Fruit fly (Drosophila melanogaster): ENCODE measurements around the gene CG42831.

The CG42831 gene

DNA sequence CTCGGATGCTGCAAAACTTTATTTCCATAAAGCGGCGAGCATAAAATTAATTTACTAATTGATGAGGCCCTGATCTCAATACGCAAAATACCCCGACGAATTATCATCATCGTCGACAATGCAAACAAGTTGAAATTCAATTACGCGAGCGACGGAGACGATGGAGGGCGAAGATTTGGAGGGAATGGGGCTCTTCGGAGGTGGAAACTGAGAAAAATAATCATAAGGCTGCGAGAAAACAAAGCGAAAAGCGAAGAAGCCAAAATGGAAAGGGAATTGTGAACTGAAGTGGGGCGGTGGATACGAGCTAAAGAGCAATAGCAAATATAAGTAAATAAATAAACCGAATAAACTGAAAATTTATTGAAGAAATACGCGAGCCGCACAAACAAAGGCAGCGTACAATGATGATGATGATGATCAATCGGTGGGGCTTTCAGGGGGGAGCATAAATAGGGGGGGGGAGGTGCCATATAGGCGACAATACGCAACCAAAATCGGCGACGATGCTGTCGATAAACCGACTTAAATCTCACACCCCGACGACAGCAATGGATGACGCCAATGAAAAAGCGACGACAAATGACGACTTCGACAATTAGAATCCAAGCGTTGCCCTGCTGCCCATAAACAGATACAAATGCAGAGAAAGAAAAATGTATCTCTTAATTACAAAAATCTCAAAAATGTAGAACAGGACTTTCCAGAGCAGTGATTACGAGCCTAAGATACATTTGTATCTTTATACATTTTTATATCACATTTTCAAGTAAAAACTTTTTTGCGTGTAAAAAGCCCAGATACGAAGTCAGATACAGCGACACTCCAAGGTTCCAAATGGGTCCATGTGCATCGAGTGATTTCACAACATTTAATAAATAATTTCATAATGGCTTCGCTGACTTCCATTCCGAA, 23.5 kb downstream of the CG42831 start (continued):
- peak; percentile 68 for TF ChIP-seq CG17359 (tag; optimal IDR thresholded peaks at IDR 0.05)
- peak; percentile 48 for TF ChIP-seq jumu (GFP tag; optimal IDR thresholded peaks at IDR 0.05)
- TF ChIP-seq Fer2 (tag; optimal IDR thresholded peaks at IDR 0.05) = no peak
- no peak for TF ChIP-seq CG4707 (GFP tag; optimal IDR thresholded peaks at IDR 0.05)
- TF ChIP-seq CG32532 (GFP tag; IDR thresholded peaks at IDR 0.05) = peak; percentile 73
- TF ChIP-seq Nf-YA (GFP tag; IDR thresholded peaks at IDR 0.05) = 0 out of 2 replicates have a peak, but pooled peaks have one; percentile 37
- no peak for TF ChIP-seq Nf-YB (GFP tag; optimal IDR thresholded peaks at IDR 0.05)
- no peak for TF ChIP-seq B-H2 (GFP tag; optimal IDR thresholded peaks at IDR 0.05)
- TF ChIP-seq CG33213 (GFP tag; optimal IDR thresholded peaks at IDR 0.05) = peak; percentile 43
- TF ChIP-seq gt (GFP tag; IDR thresholded peaks at IDR 0.05) = no peak
- no peak for TF ChIP-seq CG32767 (GFP tag; IDR thresholded peaks at IDR 0.05)
- TF ChIP-seq ato (GFP tag; IDR thresholded peaks at IDR 0.05; ENCODE audit: partially characterized antibody) = no peak
- TF ChIP-seq caup (GFP tag; optimal IDR thresholded peaks at IDR 0.05; ENCODE audit: severe bottlenecking) = peak; percentile 53
- peak; percentile 41 for TF ChIP-seq CG9437 (GFP tag; optimal IDR thresholded peaks at IDR 0.05)
- peak; percentile 36 for TF ChIP-seq org-1 (GFP tag; optimal IDR thresholded peaks at IDR 0.05)
- TF ChIP-seq Six4 (GFP tag; optimal IDR thresholded peaks at IDR 0.05) = peak; percentile 54
- TF ChIP-seq Nf-YC (tag; optimal IDR thresholded peaks at IDR 0.05) = peak; percentile 22
- peak; percentile 24 for TF ChIP-seq her (GFP tag; optimal IDR thresholded peaks at IDR 0.05)
- TF ChIP-seq CG8765 (GFP tag; IDR thresholded peaks at IDR 0.05) = no peak
- TF ChIP-seq CrebB (tag; optimal IDR thresholded peaks at IDR 0.05) = no peak
- TF ChIP-seq CG7786 (GFP tag; optimal IDR thresholded peaks at IDR 0.05) = peak; percentile 33
- TF ChIP-seq ems (GFP tag; optimal IDR thresholded peaks at IDR 0.05) = peak; percentile 58
- TF ChIP-seq al (GFP tag; IDR thresholded peaks at IDR 0.05) = 0 out of 2 replicates have a peak, but pooled peaks have one; percentile 35
- peak; percentile 74 for TF ChIP-seq Aef1 (GFP tag; IDR thresholded peaks at IDR 0.05)
- TF ChIP-seq wor (GFP tag; IDR thresholded peaks at IDR 0.05) = peak; percentile 47; the same call in 1 of the 2 replicates
- peak; percentile 26 for TF ChIP-seq CG17829 (tag; optimal IDR thresholded peaks at IDR 0.05)
- TF ChIP-seq CG5180 (GFP tag; optimal IDR thresholded peaks at IDR 0.05) = peak; percentile 40
- peak; percentile 19 to 79 for TF ChIP-seq Hr51 (GFP tag; optimal IDR thresholded peaks at IDR 0.05)
- no peak for TF ChIP-seq pita (GFP tag; optimal IDR thresholded peaks at IDR 0.05)
- TF ChIP-seq H15 (GFP tag; IDR thresholded peaks at IDR 0.05) = peak; percentile 72
- TF ChIP-seq D (optimal IDR thresholded peaks at IDR 0.05) = no peak
- TF ChIP-seq D (GFP tag; optimal IDR thresholded peaks at IDR 0.05) = peak; percentile 30
- peak; percentile 6 for TF ChIP-seq sug (tag; optimal IDR thresholded peaks at IDR 0.05)
- no peak for TF ChIP-seq HmgZ (tag; optimal IDR thresholded peaks at IDR 0.05)
- peak; percentile 10 for TF ChIP-seq CG12769 (tag; optimal IDR thresholded peaks at IDR 0.05)
- peak; percentile 58; the same call in 1 of the 2 replicates for TF ChIP-seq ranshi (GFP tag; IDR thresholded peaks at IDR 0.05)
- TF ChIP-seq rib (GFP tag; IDR thresholded peaks at IDR 0.05) = no peak
- no peak for TF ChIP-seq CG6175 (GFP tag; IDR thresholded peaks at IDR 0.05)
- peak; percentile 20 for TF ChIP-seq CG17568 (GFP tag; optimal IDR thresholded peaks at IDR 0.05)
- TF ChIP-seq slp2 (GFP tag; optimal IDR thresholded peaks at IDR 0.05) = no peak
- no peak for TF ChIP-seq pho (GFP tag; optimal IDR thresholded peaks at IDR 0.05)
- peak; percentile 67 for TF ChIP-seq CG13624 (GFP tag; optimal IDR thresholded peaks at IDR 0.05)
- no peak for TF ChIP-seq nerfin-2 (GFP tag; IDR thresholded peaks at IDR 0.05; ENCODE audit: partially characterized antibody)
- peak; percentile 49; the same call in 1 of the 2 replicates for TF ChIP-seq ssp (GFP tag; IDR thresholded peaks at IDR 0.05)
- TF ChIP-seq dimm (GFP tag; IDR thresholded peaks at IDR 0.05) = peak; percentile 45; the same call in 1 of the 2 replicates
- peak; percentile 22 for TF ChIP-seq CG2116 (GFP tag; optimal IDR thresholded peaks at IDR 0.05)
- peak; percentile 67 for TF ChIP-seq CG4820 (GFP tag; optimal IDR thresholded peaks at IDR 0.05)
- TF ChIP-seq CG16863 (GFP tag; optimal IDR thresholded peaks at IDR 0.05) = peak; percentile 56
- TF ChIP-seq Gsc (GFP tag; IDR thresholded peaks at IDR 0.05) = no peak

Data from whole organism, embryonic.